Worm (Caenorhabditis elegans): ENCODE measurements around the gene C06E8.5.

C06E8.5 gene

ce11 chrIII:6974952-6975351 lies 30.3 kb downstream of the C06E8.5 start:
- no peak for TF ChIP-seq elt-2 (tag; optimal IDR thresholded peaks at IDR 0.05)
- TF ChIP-seq snu-23 (GFP tag; optimal IDR thresholded peaks at IDR 0.05), result no peak
- TF ChIP-seq fkh-10 (GFP tag; optimal IDR thresholded peaks at IDR 0.05), result no peak
- no peak for TF ChIP-seq unc-30 (tag; optimal IDR thresholded peaks at IDR 0.05)
- no peak for TF ChIP-seq mab-9 (GFP tag; IDR thresholded peaks at IDR 0.05)
- TF ChIP-seq nhr-85 (tag), result no peak
- no peak for TF ChIP-seq unc-86 (tag; optimal IDR thresholded peaks at IDR 0.05)

- TF ChIP-seq sptf-1 (tag; optimal IDR thresholded peaks at IDR 0.05), result no peak
- TF ChIP-seq lsy-2 (tag; optimal IDR thresholded peaks at IDR 0.05), result peak in 1 of 2 experiments; percentile 9
Measured at ce11 chrIII:6973682-6974081, 31.6 kb downstream of the C06E8.5 start, which contains the start of gene F31E3.2. TSS of gene F31E3.2 (plus strand) at chrIII:6973982.

DNA sequence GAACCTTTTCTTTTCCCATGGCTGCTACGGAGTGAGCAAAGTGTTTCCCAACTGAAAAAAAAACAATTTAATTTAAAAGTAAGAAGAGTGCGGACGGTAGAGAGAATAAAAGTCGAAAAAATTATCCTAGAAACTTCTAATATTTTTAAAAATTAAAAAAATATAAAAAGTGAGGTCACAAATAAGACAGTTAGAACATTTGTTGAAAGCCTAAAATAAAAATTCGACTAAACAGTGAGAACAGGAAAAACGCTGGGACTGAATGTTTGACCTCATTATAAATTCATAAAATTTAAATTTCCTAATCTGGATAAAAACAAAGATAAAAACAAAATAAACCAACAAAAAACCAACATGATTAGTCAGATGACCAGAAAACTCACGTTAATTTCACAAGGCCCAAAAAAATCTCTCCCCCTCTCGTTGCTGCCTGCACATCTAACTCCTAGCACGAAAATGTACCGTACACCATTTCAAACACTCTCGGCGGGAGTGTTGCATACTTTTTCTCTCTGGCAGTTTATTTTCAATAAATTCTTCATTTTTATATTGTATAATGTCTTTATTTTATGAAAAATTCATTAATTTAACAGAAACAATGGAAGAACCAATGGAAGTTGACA lies 33.5 kb downstream of the C06E8.5 start, which contains the start of the genes eef-1A.1 and rfc-4:
TSS of gene eef-1A.1 (minus strand) at position 51 of the 623 bp plus-strand sequence.
TSS of gene rfc-4 (plus strand) at position 592 of the 623 bp plus-strand sequence.
- peak; percentile 0 for TF ChIP-seq C34B4.2 (tag; optimal IDR thresholded peaks at IDR 0.05)
- TF ChIP-seq fkh-8 (tag; optimal IDR thresholded peaks at IDR 0.05), result peak; percentile 98
- TF ChIP-seq mep-1 (tag; optimal IDR thresholded peaks at IDR 0.05), result peak; percentile 99
- no peak for TF ChIP-seq ces-1 (GFP tag; optimal IDR thresholded peaks at IDR 0.05)
- peak; percentile 57 for TF ChIP-seq nhr-84 (tag; optimal IDR thresholded peaks at IDR 0.05)
- peak; percentile 97 for TF ChIP-seq nhr-90 (tag; optimal IDR thresholded peaks at IDR 0.05; ENCODE audit: poor library complexity)
- peak; percentile 95 for TF ChIP-seq unc-130 (tag; optimal IDR thresholded peaks at IDR 0.05)
- TF ChIP-seq efl-3 (GFP tag; optimal IDR thresholded peaks at IDR 0.05), result peak; percentile 38
- TF ChIP-seq C04F5.9 (tag; optimal IDR thresholded peaks at IDR 0.05), result peak; percentile 99
- TF ChIP-seq unc-30 (tag; optimal IDR thresholded peaks at IDR 0.05), result no peak
- TF ChIP-seq egl-13 (tag; optimal IDR thresholded peaks at IDR 0.05), result peak; percentile 92
- peak; percentile 86 for TF ChIP-seq zip-4 (GFP tag; optimal IDR thresholded peaks at IDR 0.05)
- no peak for TF ChIP-seq ets-5 (GFP tag; IDR thresholded peaks at IDR 0.05)
- peak; percentile 94 to 98 (median 96) for TF ChIP-seq ceh-82 (tag; optimal IDR thresholded peaks at IDR 0.05)
- peak; percentile 98 for TF ChIP-seq dsc-1 (tag; optimal IDR thresholded peaks at IDR 0.05)
- no peak for TF ChIP-seq hlh-4 (tag; optimal IDR thresholded peaks at IDR 0.05)
- TF ChIP-seq egl-27 (tag; optimal IDR thresholded peaks at IDR 0.05), result peak in 1 of 2 experiments; percentile 5
- peak; percentile 91 for TF ChIP-seq irx-1 (tag; optimal IDR thresholded peaks at IDR 0.05)
- peak; percentile 81 for TF ChIP-seq zag-1 (tag; optimal IDR thresholded peaks at IDR 0.05)
- peak; percentile 91 for TF ChIP-seq lir-3 (tag; optimal IDR thresholded peaks at IDR 0.05; ENCODE audit: poor library complexity)
- peak in 1 of 2 experiments; percentile 97 for TF ChIP-seq mdl-1 (tag; optimal IDR thresholded peaks at IDR 0.05)
- peak; percentile 97 for TF ChIP-seq xbp-1 (tag; optimal IDR thresholded peaks at IDR 0.05)
- TF ChIP-seq nhr-47 (tag; optimal IDR thresholded peaks at IDR 0.05), result peak; percentile 97
- peak; percentile 96 to 98 (median 97) for TF ChIP-seq dpl-1 (GFP tag; optimal IDR thresholded peaks at IDR 0.05)
- TF ChIP-seq unc-98 (GFP tag; IDR thresholded peaks at IDR 0.05), result peak; percentile 51; the same call in 1 of the 2 replicates
- TF ChIP-seq C16A3.4 (tag; optimal IDR thresholded peaks at IDR 0.05), result peak; percentile 99
- TF ChIP-seq nhr-237 (tag; optimal IDR thresholded peaks at IDR 0.05), result peak; percentile 97
- peak in 1 of 2 experiments; percentile 85 for TF ChIP-seq ztf-11 (tag; optimal IDR thresholded peaks at IDR 0.05)
- peak; percentile 54 for TF ChIP-seq sup-37 (GFP tag; optimal IDR thresholded peaks at IDR 0.05)
- peak; percentile 53 for TF ChIP-seq unc-62 (GFP tag; optimal IDR thresholded peaks at IDR 0.05)
- peak; percentile 11 for TF ChIP-seq ceh-63 (GFP tag; optimal IDR thresholded peaks at IDR 0.05)
- peak; percentile 94 for TF ChIP-seq pax-3 (tag; optimal IDR thresholded peaks at IDR 0.05)
- TF ChIP-seq lin-15B (tag; optimal IDR thresholded peaks at IDR 0.05), result peak; percentile 96
- peak; percentile 98 for TF ChIP-seq skn-1 (tag; optimal IDR thresholded peaks at IDR 0.05)
- peak; percentile 77 for TF ChIP-seq F16B12.6 (tag; optimal IDR thresholded peaks at IDR 0.05)
- TF ChIP-seq nhr-28 (tag; optimal IDR thresholded peaks at IDR 0.05), result no peak
- TF ChIP-seq hpl-2 (GFP tag; optimal IDR thresholded peaks at IDR 0.05), result peak; percentile 90
- TF ChIP-seq grh-1 (GFP tag; IDR thresholded peaks at IDR 0.05), result peak; percentile 92
- peak; percentile 97 for TF ChIP-seq lin-14 (GFP tag; optimal IDR thresholded peaks at IDR 0.05)
- peak; percentile 97 for TF ChIP-seq swsn-7 (tag; optimal IDR thresholded peaks at IDR 0.05)
